Fruit fly (Drosophila melanogaster) whole organism, embryonic: Measurements from ENCODE around the gene Lip2.
A peak's percentile ranks its signal among the peaks of the same experiment; 100 is the strongest.

Source experiments
- Bdp1 ChIP-seq: fragments of 200-800 bp; sonication (Bioruptor generic); optimal IDR thresholded peaks from 3 replicates; lab custom pipeline; 2016; ENCODE audit warnings: missing biosample characterization, missing genetic modification characterization
- CG11723 ChIP-seq: fragments of 200-800 bp; sonication (Bioruptor generic); optimal IDR thresholded peaks from 2 replicates; lab custom pipeline; 2017; ENCODE audit warnings: missing biosample characterization, mild to moderate bottlenecking, missing genetic modification characterization
- CG12219 ChIP-seq: fragments of 200-800 bp; sonication (Bioruptor generic); optimal IDR thresholded peaks from 3 replicates; lab custom pipeline; 2018; ENCODE audit warnings: missing biosample characterization, mild to moderate bottlenecking, missing genetic modification characterization
- CG12942 ChIP-seq: fragments of 200-800 bp; sonication (Bioruptor generic); optimal IDR thresholded peaks from 3 replicates; lab custom pipeline; 2016; ENCODE audit warnings: missing biosample characterization, missing genetic modification characterization
- CG16863 ChIP-seq: fragments of 200-800 bp; sonication (Bioruptor generic); optimal IDR thresholded peaks from 3 replicates; lab custom pipeline; 2016; ENCODE audit warnings: missing biosample characterization, missing genetic modification characterization
- CG17359 ChIP-seq: fragments of 200-800 bp; sonication (Bioruptor generic); optimal IDR thresholded peaks from 3 replicates; lab custom pipeline; 2018; ENCODE audit warnings: missing biosample characterization, mild to moderate bottlenecking, missing genetic modification characterization, moderate library complexity
- CG31441 ChIP-seq: fragments of 200-800 bp; sonication (Bioruptor generic); IDR thresholded peaks from 2 replicates; pipeline ENCODE4 v1.3.6; 2022; ENCODE audit warnings: missing biosample characterization, missing genetic modification characterization
- CG3281 ChIP-seq: fragments of 200-800 bp; sonication (Bioruptor generic); optimal IDR thresholded peaks from 3 replicates; lab custom pipeline; 2017; ENCODE audit warnings: missing biosample characterization, mild to moderate bottlenecking, missing genetic modification characterization
- CG34224 ChIP-seq: fragments of 200-800 bp; sonication (Bioruptor generic); IDR thresholded peaks from 3 replicates; pipeline ENCODE4 v1.3.6; 2022; ENCODE audit warnings: missing biosample characterization, missing genetic modification characterization; ENCODE audit not compliant: partially characterized antibody
- CG3726 ChIP-seq: fragments of 200-800 bp; sonication (Bioruptor generic); IDR thresholded peaks from 3 replicates; pipeline ENCODE4, ENCODE4 v1.3.6; 2022; ENCODE audit warnings: missing biosample characterization, missing genetic modification characterization
- CG4360 ChIP-seq: fragments of 200-800 bp; sonication (Bioruptor generic); IDR thresholded peaks from 2 replicates; pipeline ENCODE4 v1.3.6; 2022; ENCODE audit warnings: missing biosample characterization, missing genetic modification characterization
- CG4617 ChIP-seq: fragments of 200-800 bp; sonication (Bioruptor generic); optimal IDR thresholded peaks from 3 replicates; lab custom pipeline; 2016; ENCODE audit warnings: missing biosample characterization, missing genetic modification characterization, borderline replicate concordance
- CG8924 ChIP-seq: fragments of 200-800 bp; optimal IDR thresholded peaks from 3 replicates; lab custom pipeline; 2019; ENCODE audit warnings: missing biosample characterization, mild to moderate bottlenecking, missing genetic modification characterization, moderate library complexity
- CG9876 ChIP-seq: fragments of 200-800 bp; sonication (Bioruptor generic); optimal IDR thresholded peaks from 2 replicates; lab custom pipeline; 2016; ENCODE audit warnings: missing biosample characterization, missing genetic modification characterization
- Chrac-16 ChIP-seq: fragments of 200-800 bp; sonication (Bioruptor generic); optimal IDR thresholded peaks from 3 replicates; lab custom pipeline; 2016; ENCODE audit warnings: missing biosample characterization, missing genetic modification characterization
- Doc3 ChIP-seq: fragments of 200-800 bp; sonication (Bioruptor generic); IDR thresholded peaks from 3 replicates; pipeline ENCODE4 v1.3.6; 2022; ENCODE audit warnings: missing biosample characterization, missing genetic modification characterization; ENCODE audit not compliant: partially characterized antibody
- E2f1 ChIP-seq: fragments of 200-800 bp; sonication (Bioruptor generic); IDR thresholded peaks from 2 replicates; pipeline ENCODE4 v1.3.6; 2022; ENCODE audit warnings: missing biosample characterization, missing genetic modification characterization
- ERR ChIP-seq: fragments of 200-800 bp; sonication (Bioruptor generic); optimal IDR thresholded peaks from 2 replicates; lab custom pipeline; 2016; ENCODE audit warnings: missing biosample characterization, missing genetic modification characterization
- Eip74EF ChIP-seq, 2 experiments: fragments of 200-800 bp in 1 of 2; fragments of >200 bp in 1 of 2; sonication (Bioruptor generic) in 1 of 2; optimal IDR thresholded peaks; 2 replicates each; lab custom pipeline; 2017 to 2019; ENCODE audit warnings: missing biosample characterization in 2 of 2, missing genetic modification characterization in 2 of 2, mild to moderate bottlenecking in 1 of 2, moderate library complexity in 1 of 2
- Elba2 ChIP-seq: fragments of 200-800 bp; sonication (Bioruptor generic); optimal IDR thresholded peaks from 3 replicates; lab custom pipeline; 2016; ENCODE audit warnings: missing biosample characterization, missing genetic modification characterization
- HLH54F ChIP-seq: fragments of 200-800 bp; sonication (Bioruptor generic); optimal IDR thresholded peaks from 3 replicates; lab custom pipeline; 2016; ENCODE audit warnings: missing biosample characterization, missing genetic modification characterization
- Hand ChIP-seq: fragments of 200-800 bp; sonication (Bioruptor generic); optimal IDR thresholded peaks from 2 replicates; lab custom pipeline; 2017; ENCODE audit warnings: mild to moderate bottlenecking, missing biosample characterization, missing genetic modification reagents, missing genetic modification characterization
- Hey ChIP-seq: fragments of 200-800 bp; sonication (Bioruptor generic); optimal IDR thresholded peaks from 3 replicates; lab custom pipeline; 2018; ENCODE audit warnings: missing biosample characterization, mild to moderate bottlenecking, missing genetic modification characterization
- NC2β ChIP-seq: fragments of 200-800 bp; sonication (Bioruptor generic); optimal IDR thresholded peaks from 2 replicates; lab custom pipeline; 2016; ENCODE audit warnings: missing biosample characterization, missing genetic modification characterization
- NK7.1 ChIP-seq: fragments of 200-800 bp; sonication (Bioruptor generic); optimal IDR thresholded peaks from 3 replicates; lab custom pipeline; 2016; ENCODE audit warnings: missing biosample characterization, missing genetic modification characterization
- Nf-YC ChIP-seq: fragments of 200-800 bp; optimal IDR thresholded peaks from 3 replicates; lab custom pipeline; 2019; ENCODE audit warnings: missing biosample characterization, mild to moderate bottlenecking, missing genetic modification characterization, moderate library complexity
- Oaz ChIP-seq: fragments of 200-800 bp; sonication (Bioruptor generic); IDR thresholded peaks from 2 replicates; pipeline ENCODE4 v1.3.6; 2022; ENCODE audit warnings: missing biosample characterization, missing genetic modification characterization
- Sry-δ ChIP-seq: fragments of 200-800 bp; sonication (Bioruptor generic); optimal IDR thresholded peaks from 2 replicates; lab custom pipeline; 2016; ENCODE audit warnings: missing biosample characterization, missing genetic modification characterization
- Tbp ChIP-seq: fragments of >200 bp; optimal IDR thresholded peaks from 2 replicates; lab custom pipeline; 2018; ENCODE audit warnings: missing biosample characterization, missing genetic modification characterization
- ara ChIP-seq: fragments of 200-800 bp; sonication (Bioruptor generic); IDR thresholded peaks from 2 replicates; pipeline ENCODE4 v1.3.6; 2022; ENCODE audit warnings: missing biosample characterization, missing genetic modification characterization
- caup ChIP-seq: fragments of 200-800 bp; sonication (Bioruptor generic); optimal IDR thresholded peaks from 3 replicates; lab custom pipeline; 2017; ENCODE audit warnings: missing biosample characterization, mild to moderate bottlenecking, missing genetic modification characterization, moderate library complexity; ENCODE audit not compliant: severe bottlenecking
- crp ChIP-seq, 2 experiments: fragments of 200-800 bp; sonication (Bioruptor generic); optimal IDR thresholded peaks; 2 replicates in 1 of 2; 3 replicates in 1 of 2; lab custom pipeline; 2017; ENCODE audit warnings: missing biosample characterization in 2 of 2, missing genetic modification characterization in 2 of 2, mild to moderate bottlenecking in 1 of 2, moderate library complexity in 1 of 2
- dpn ChIP-seq, 2 experiments: fragments of 200-800 bp; sonication (Bioruptor generic); optimal IDR thresholded peaks; 3 replicates each; lab custom pipeline; 2016; ENCODE audit warnings: missing biosample characterization in 2 of 2, missing genetic modification characterization in 2 of 2
- en ChIP-seq: fragments of 200-800 bp; sonication (Bioruptor generic); optimal IDR thresholded peaks from 2 replicates; lab custom pipeline; 2016; ENCODE audit warnings: missing biosample characterization, missing genetic modification characterization
- gem ChIP-seq: fragments of 200-800 bp; sonication (Bioruptor generic); optimal IDR thresholded peaks from 2 replicates; lab custom pipeline; 2019; ENCODE audit warnings: missing biosample characterization, mild to moderate bottlenecking, missing genetic modification characterization, moderate library complexity
- hb ChIP-seq: fragments of 200-800 bp; sonication (Bioruptor generic); IDR thresholded peaks from 3 replicates; pipeline ENCODE4 v1.3.6; 2022; ENCODE audit warnings: missing biosample characterization, missing genetic modification characterization; ENCODE audit not compliant: partially characterized antibody
- hth ChIP-seq: fragments of >200 bp; optimal IDR thresholded peaks from 2 replicates; lab custom pipeline; 2017; ENCODE audit warnings: inconsistent platforms
- ken ChIP-seq: fragments of 200-800 bp; sonication (Bioruptor generic); IDR thresholded peaks from 3 replicates; pipeline ENCODE4 v1.3.6; 2022; ENCODE audit warnings: missing biosample characterization, missing genetic modification characterization
- lbe ChIP-seq: fragments of 200-800 bp; sonication (Bioruptor generic); optimal IDR thresholded peaks from 2 replicates; lab custom pipeline; 2016; ENCODE audit warnings: missing biosample characterization, mild to moderate bottlenecking, missing genetic modification characterization
- maf-S ChIP-seq: fragments of 200-800 bp; sonication (Bioruptor generic); optimal IDR thresholded peaks from 2 replicates; lab custom pipeline; 2016; ENCODE audit warnings: missing biosample characterization, missing genetic modification characterization
- nom ChIP-seq: fragments of 200-800 bp; sonication (Bioruptor generic); optimal IDR thresholded peaks from 2 replicates; lab custom pipeline; 2017; ENCODE audit warnings: missing biosample characterization, missing genetic modification characterization, mild to moderate bottlenecking, moderate library complexity, missing genetic modification reagents
- salm ChIP-seq: fragments of 200-800 bp; sonication (Bioruptor generic); optimal IDR thresholded peaks from 2 replicates; lab custom pipeline; 2018; ENCODE audit warnings: missing biosample characterization, mild to moderate bottlenecking, missing genetic modification characterization
- schlank ChIP-seq: fragments of 200-800 bp; sonication (Bioruptor generic); optimal IDR thresholded peaks from 2 replicates; lab custom pipeline; 2018; ENCODE audit warnings: missing biosample characterization, mild to moderate bottlenecking, missing genetic modification characterization
- slou ChIP-seq: fragments of 200-800 bp; sonication (Bioruptor generic); optimal IDR thresholded peaks from 3 replicates; lab custom pipeline; 2016; ENCODE audit warnings: missing biosample characterization, missing genetic modification characterization
- trem ChIP-seq: fragments of 200-800 bp; optimal IDR thresholded peaks from 3 replicates; lab custom pipeline; 2019; ENCODE audit warnings: missing biosample characterization, mild to moderate bottlenecking, missing genetic modification characterization, moderate library complexity
- tup ChIP-seq: fragments of 200-800 bp; sonication (Bioruptor generic); optimal IDR thresholded peaks from 2 replicates; lab custom pipeline; 2016; ENCODE audit warnings: missing biosample characterization, mild to moderate bottlenecking, missing genetic modification characterization, moderate library complexity
- twi ChIP-seq: fragments of 200-800 bp; optimal IDR thresholded peaks from 2 replicates; lab custom pipeline; 2019; ENCODE audit warnings: missing biosample characterization, mild to moderate bottlenecking, missing genetic modification characterization, moderate library complexity
- unpg ChIP-seq: fragments of 200-800 bp; sonication (Bioruptor generic); optimal IDR thresholded peaks from 3 replicates; lab custom pipeline; 2018; ENCODE audit warnings: missing biosample characterization, mild to moderate bottlenecking, missing genetic modification characterization, moderate library complexity
- zf30C ChIP-seq: fragments of 200-800 bp; sonication (Bioruptor generic); optimal IDR thresholded peaks from 3 replicates; lab custom pipeline; 2018; ENCODE audit warnings: missing biosample characterization, mild to moderate bottlenecking, missing genetic modification characterization

Lip2 gene

DNA sequence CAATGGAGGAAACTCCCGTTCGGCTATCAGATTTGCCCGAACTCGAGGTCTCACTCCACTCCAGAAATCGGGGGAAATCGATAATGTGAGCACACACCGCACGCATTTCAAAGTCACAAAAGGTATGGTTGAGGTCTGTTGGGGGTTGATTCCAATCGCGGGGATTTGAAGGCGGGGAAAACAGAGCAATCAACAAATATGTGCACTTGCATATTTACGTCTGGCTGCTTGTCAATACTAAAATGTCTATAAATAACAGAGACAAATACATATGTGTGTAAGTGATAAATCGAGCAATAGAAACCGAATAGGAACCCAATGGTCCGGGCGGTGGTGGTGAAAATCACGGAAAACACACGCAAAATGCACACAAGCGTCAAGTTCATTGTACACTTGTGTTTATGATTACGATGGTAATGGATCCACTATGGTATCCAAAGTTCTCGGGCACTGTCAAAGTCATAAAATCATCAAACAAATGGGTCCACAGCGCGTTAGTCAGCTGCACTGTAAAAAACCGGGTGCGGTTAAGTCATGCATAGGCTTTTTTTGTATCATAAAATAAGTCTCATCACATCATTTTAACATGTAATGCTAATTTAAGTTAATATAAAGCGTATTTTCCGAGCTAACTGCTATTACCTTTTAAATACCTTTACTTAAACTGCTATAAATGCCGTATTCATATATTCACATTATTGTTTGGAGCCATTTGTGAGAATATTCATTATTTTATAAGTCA is 42.8 kb upstream of the Lip2 start (continued):
- peak; percentile 26 for TF ChIP-seq Chrac-16
- peak; percentile 76 for TF ChIP-seq maf-S (GFP tag; lab: Kevin White, UChicago)
- peak in 1 of 2 experiments; percentile 62 for TF ChIP-seq crp (GFP tag; optimal IDR thresholded peaks at IDR 0.05; lab: Kevin White, UChicago)
- peak in 1 of 2 experiments; percentile 37 for TF ChIP-seq Eip74EF (GFP tag; optimal IDR thresholded peaks at IDR 0.05; lab: Kevin White, UChicago)
- peak; percentile 75 for TF ChIP-seq ken (GFP tag; lab: Robert Waterston, UW)
- peak; percentile 56 for TF ChIP-seq Sry-δ (GFP tag; lab: Kevin White, UChicago)
- TF ChIP-seq gem (tag; lab: Kevin White, UChicago), result peak; percentile 90
- TF ChIP-seq CG4617 (GFP tag; lab: Kevin White, UChicago), result peak; percentile 53
- TF ChIP-seq NK7.1 (GFP tag; lab: Kevin White, UChicago), result peak; percentile 88
- peak; percentile 79 for TF ChIP-seq CG12219 (GFP tag; lab: Kevin White, UChicago)
- peak; percentile 94 for TF ChIP-seq ara
- TF ChIP-seq hth (lab: Kevin White, UChicago), result no peak
- peak; percentile 87 for TF ChIP-seq en
- peak; percentile 88 for TF ChIP-seq Bdp1 (GFP tag; lab: Kevin White, UChicago)
- TF ChIP-seq schlank (tag; lab: Kevin White, UChicago), result peak; percentile 67
- peak; percentile 81 for TF ChIP-seq CG4360 (GFP tag; lab: Robert Waterston, UW)
- TF ChIP-seq CG8924 (tag; lab: Kevin White, UChicago), result peak; percentile 72
- TF ChIP-seq caup, result peak; percentile 90
- TF ChIP-seq CG3281 (GFP tag; lab: Kevin White, UChicago), result peak; percentile 59
- peak; percentile 84 for TF ChIP-seq CG31441 (GFP tag; lab: Robert Waterston, UW)
- TF ChIP-seq HLH54F (GFP tag; lab: Kevin White, UChicago), result peak; percentile 58
- peak; percentile 49 to 79 for TF ChIP-seq dpn (GFP tag; optimal IDR thresholded peaks at IDR 0.05; lab: Kevin White, UChicago)
- TF ChIP-seq tup (GFP tag; lab: Kevin White, UChicago), result peak; percentile 86
- peak; percentile 95 for TF ChIP-seq NC2β (GFP tag; lab: Kevin White, UChicago)
- peak; percentile 87 for TF ChIP-seq CG9876
- TF ChIP-seq CG34224 (GFP tag; lab: Robert Waterston, UW), result no peak
- peak; percentile 81 for TF ChIP-seq Hey (tag; lab: Kevin White, UChicago)
- TF ChIP-seq Doc3 (GFP tag; lab: Robert Waterston, UW), result no peak
- TF ChIP-seq zf30C (GFP tag; lab: Kevin White, UChicago), result no peak
- TF ChIP-seq Elba2 (GFP tag; lab: Kevin White, UChicago), result no peak
- TF ChIP-seq Hand (GFP tag; lab: Kevin White, UChicago), result peak; percentile 46
- TF ChIP-seq hb, result no peak
- peak; percentile 68 for TF ChIP-seq slou (GFP tag; lab: Kevin White, UChicago)
- peak; percentile 90 for TF ChIP-seq CG17359 (tag; lab: Kevin White, UChicago)
- no peak for TF ChIP-seq nom (GFP tag; lab: Kevin White, UChicago)
- TF ChIP-seq CG16863 (GFP tag; lab: Kevin White, UChicago), result peak; percentile 92
- peak; percentile 76 for TF ChIP-seq ERR (GFP tag; lab: Kevin White, UChicago)
- TF ChIP-seq Nf-YC (tag; lab: Kevin White, UChicago), result peak; percentile 3
- TF ChIP-seq Oaz, result no peak
- TF ChIP-seq Tbp (GFP tag; lab: Kevin White, UChicago), result no peak
- TF ChIP-seq salm (tag; lab: Kevin White, UChicago), result peak; percentile 82
- peak; percentile 62 for TF ChIP-seq trem (tag; lab: Kevin White, UChicago)
- peak; percentile 87 for TF ChIP-seq CG12942 (GFP tag; lab: Kevin White, UChicago)
- TF ChIP-seq CG11723 (GFP tag; lab: Kevin White, UChicago), result peak; percentile 91
- peak; percentile 72; the same call in 1 of the 3 replicates for TF ChIP-seq CG3726
- no peak for TF ChIP-seq lbe (GFP tag; lab: Kevin White, UChicago)
- peak; percentile 84 for TF ChIP-seq unpg (GFP tag; lab: Kevin White, UChicago)
- peak; percentile 95 for TF ChIP-seq twi
- TF ChIP-seq E2f1 (GFP tag; lab: Robert Waterston, UW), result peak; percentile 65; the same call in 1 of the 2 replicates
